Worm (Caenorhabditis elegans): Measurements from ENCODE around the gene smrc-1.

smrc-1 gene

ce11 chrIII:6373850-6374474 lies 16.8 kb upstream of the smrc-1 start (continued):
- TF ChIP-seq vab-7 (GFP tag; IDR thresholded peaks at IDR 0.05) (0 out of 2 replicates have a peak, but pooled peaks have one; percentile 12), nhr-102 (tag; optimal IDR thresholded peaks at IDR 0.05) (no peak), lin-38 (GFP tag; IDR thresholded peaks at IDR 0.05) (peak; percentile 71), tra-1 (GFP tag; IDR thresholded peaks at IDR 0.05) (peak; percentile 51; the same call in 1 of the 2 replicates), ctbp-1 (GFP tag; IDR thresholded peaks at IDR 0.05) (peak; percentile 59; the same call in 1 of the 2 replicates)

- no peak for TF ChIP-seq lir-3 (tag; optimal IDR thresholded peaks at IDR 0.05)
- TF ChIP-seq skn-1 (tag; optimal IDR thresholded peaks at IDR 0.05) = no peak
- TF ChIP-seq zag-1 (tag; optimal IDR thresholded peaks at IDR 0.05) = no peak
- TF ChIP-seq tag-97 (GFP tag; IDR thresholded peaks at IDR 0.05) = no peak
- no peak for TF ChIP-seq nhr-42 (GFP tag; IDR thresholded peaks at IDR 0.05)
- TF ChIP-seq nhr-28 (tag; optimal IDR thresholded peaks at IDR 0.05) = peak; percentile 99
- TF ChIP-seq aha-1 (tag) = peak; percentile 100
- TF ChIP-seq dmd-6 (GFP tag; IDR thresholded peaks at IDR 0.05) = 0 out of 2 replicates have a peak, but pooled peaks have one; percentile 16
- TF ChIP-seq nhr-77 (tag; optimal IDR thresholded peaks at IDR 0.05) = peak; percentile 91
- peak; percentile 43 for TF ChIP-seq mxl-3 (GFP tag; optimal IDR thresholded peaks at IDR 0.05)
- TF ChIP-seq madf-5 (GFP tag; IDR thresholded peaks at IDR 0.05) = no peak
- no peak for TF ChIP-seq spr-1 (tag; optimal IDR thresholded peaks at IDR 0.05)
- TF ChIP-seq ZK546.5 (tag; optimal IDR thresholded peaks at IDR 0.05) = no peak
- TF ChIP-seq nhr-6 (tag; optimal IDR thresholded peaks at IDR 0.05) = peak; percentile 69
- TF ChIP-seq zip-2 (tag; optimal IDR thresholded peaks at IDR 0.05) = peak; percentile 99
- peak; percentile 10 for TF ChIP-seq F37D6.2 (tag; optimal IDR thresholded peaks at IDR 0.05)
- peak; percentile 98 for TF ChIP-seq D1046.2 (GFP tag; IDR thresholded peaks at IDR 0.05)
- TF ChIP-seq ZK337.2 (GFP tag; IDR thresholded peaks at IDR 0.05) = no peak
- no peak for TF ChIP-seq mdt-29 (GFP tag; IDR thresholded peaks at IDR 0.05)
- peak; percentile 32 for TF ChIP-seq fkh-10 (GFP tag; optimal IDR thresholded peaks at IDR 0.05)
- TF ChIP-seq lsy-2 (tag; optimal IDR thresholded peaks at IDR 0.05) = peak; percentile 96 to 99
- peak; percentile 68 for TF ChIP-seq hmg-1.1 (GFP tag; IDR thresholded peaks at IDR 0.05)
- no peak for TF ChIP-seq Y75B8A.6 (GFP tag; IDR thresholded peaks at IDR 0.05)
- no peak for TF ChIP-seq ctbp-1 (GFP tag; IDR thresholded peaks at IDR 0.05)
- peak; percentile 76 for TF ChIP-seq ztf-7 (tag; optimal IDR thresholded peaks at IDR 0.05)
- peak; percentile 57 for TF ChIP-seq lin-38 (GFP tag; IDR thresholded peaks at IDR 0.05)
- TF ChIP-seq ceh-28 (tag; optimal IDR thresholded peaks at IDR 0.05) = peak; percentile 12
- TF ChIP-seq T26A8.4 (GFP tag; IDR thresholded peaks at IDR 0.05) = no peak
- TF ChIP-seq ceh-20 (GFP tag; IDR thresholded peaks at IDR 0.05) = no peak
- TF ChIP-seq Y105C5A.15 (GFP tag; IDR thresholded peaks at IDR 0.05) = no peak
- no peak for TF ChIP-seq aly-2 (tag; optimal IDR thresholded peaks at IDR 0.05)
- no peak for TF ChIP-seq daf-12 (tag; optimal IDR thresholded peaks at IDR 0.05)
- TF ChIP-seq pqm-1 (tag; optimal IDR thresholded peaks at IDR 0.05) = peak; percentile 2
- TF ChIP-seq mes-2 (tag; optimal IDR thresholded peaks at IDR 0.05; ENCODE audit: poor library complexity, severe bottlenecking) = peak; percentile 82
- no peak for TF ChIP-seq ztf-11 (tag; optimal IDR thresholded peaks at IDR 0.05)
- peak; percentile 93 for TF ChIP-seq hlh-30 (tag; optimal IDR thresholded peaks at IDR 0.05; ENCODE audit: insufficient read depth)
- peak; percentile 68 for TF ChIP-seq nhr-25 (tag; optimal IDR thresholded peaks at IDR 0.05; ENCODE audit: borderline replicate concordance, insufficient read depth)
- no peak for TF ChIP-seq gei-8 (GFP tag; optimal IDR thresholded peaks at IDR 0.05)
- TF ChIP-seq Y5F2A.4 (GFP tag; optimal IDR thresholded peaks at IDR 0.05) = no peak
- peak; percentile 78 for TF ChIP-seq lin-13 (GFP tag; optimal IDR thresholded peaks at IDR 0.05)
- no peak for TF ChIP-seq ceh-44 (GFP tag; IDR thresholded peaks at IDR 0.05)
- no peak for TF ChIP-seq daf-19 (GFP tag; conservative IDR thresholded peaks at IDR 0.05)
- TF ChIP-seq dve-1 (tag; optimal IDR thresholded peaks at IDR 0.05; ENCODE audit: insufficient read depth) = peak; percentile 84
- peak in 1 of 2 experiments; percentile 81 for TF ChIP-seq hif-1 (tag; optimal IDR thresholded peaks at IDR 0.05)
- TF ChIP-seq nhr-102 (tag; optimal IDR thresholded peaks at IDR 0.05) = no peak
- peak; percentile 80 for TF ChIP-seq nhr-11 (tag; optimal IDR thresholded peaks at IDR 0.05)
Observed at ce11 chrIII:6374947-6375415, 15.8 kb upstream of the smrc-1 start, which contains the start of the genes rps-13 and nfx-1. Gene rps-13 (minus strand): TSS chrIII:6374997. Gene nfx-1 (plus strand): TSS chrIII:6375379.
